Worm (Caenorhabditis elegans): Measurements from ENCODE around the gene C49C3.9.

DNA sequence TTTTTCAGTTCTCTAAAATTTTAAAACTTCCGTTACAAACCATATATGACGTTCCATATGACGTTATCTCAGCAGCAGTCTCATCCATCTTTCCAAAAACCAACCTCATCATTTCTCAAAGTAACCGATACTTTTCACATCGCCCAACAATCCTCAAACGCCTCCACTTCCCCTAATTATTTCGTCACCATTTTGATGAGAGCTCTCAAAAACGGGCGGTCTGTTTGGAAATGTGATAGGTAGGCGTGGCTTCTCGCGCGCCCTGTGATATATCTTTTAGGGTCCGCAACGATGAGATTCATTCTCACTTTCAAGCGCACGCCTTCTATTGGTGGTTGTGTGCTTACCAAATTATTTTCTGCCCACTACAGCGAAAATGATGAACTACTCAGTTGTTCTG, 26.2 kb upstream of the C49C3.9 start, which contains the start of gene trh-1:
- TF ChIP-seq hrde-1 (tag; optimal IDR thresholded peaks at IDR 0.05; ENCODE audit: borderline replicate concordance) (no peak), ama-1 (optimal IDR thresholded peaks at IDR 0.05) (no peak), ama-1 (GFP tag; optimal IDR thresholded peaks at IDR 0.05) (no peak), dpl-1 (GFP tag; optimal IDR thresholded peaks at IDR 0.05) (no peak), lsl-1 (GFP tag; optimal IDR thresholded peaks at IDR 0.05) (no peak), F57A8.1 (GFP tag; optimal IDR thresholded peaks at IDR 0.05) (no peak), F37B4.10 (GFP tag; IDR thresholded peaks at IDR 0.05) (no peak), Y95B8A.8 (GFP tag; IDR thresholded peaks at IDR 0.05) (no peak), aptf-2 (GFP tag; conservative IDR thresholded peaks at IDR 0.05) (no peak), F49E8.2 (tag; optimal IDR thresholded peaks at IDR 0.05; ENCODE audit: insufficient read depth) (no peak), D2030.7 (GFP tag; IDR thresholded peaks at IDR 0.05) (no peak)
